Worm (Caenorhabditis elegans) whole organism, L1 larva: ENCODE data around the gene T05B4.12.
A peak's percentile ranks its signal among the peaks of the same experiment; 100 is the strongest.

Experiments
- Y116A8C.19 ChIP-seq: sonication (generic microtip); optimal IDR thresholded peaks from 2 replicates; lab custom pipeline; 2016; ENCODE audit warnings: missing compliant biosample characterization, missing genetic modification characterization, borderline replicate concordance
- alr-1 ChIP-seq: fragments of 200-800 bp; sonication (Bioruptor generic); optimal IDR thresholded peaks from 2 replicates; lab custom pipeline; 2018; ENCODE audit warnings: borderline replicate concordance, mild to moderate bottlenecking, missing genetic modification characterization, missing compliant biosample characterization
- aly-2 ChIP-seq: fragments of 150-350 bp; optimal IDR thresholded peaks from 2 replicates; lab custom pipeline; 2014; ENCODE audit warnings: missing biosample characterization, missing genetic modification characterization
- ama-1 ChIP-seq: fragments of 150-350 bp; optimal IDR thresholded peaks from 2 replicates; lab custom pipeline; 2014
- blmp-1 ChIP-seq: fragments of 150-350 bp; optimal IDR thresholded peaks from 2 replicates; lab custom pipeline; 2014; ENCODE audit warnings: missing biosample characterization, missing genetic modification characterization
- ceh-82 ChIP-seq, 3 experiments: fragments of 150-350 bp in 1 of 3; sonication (generic microtip) in 2 of 3; optimal IDR thresholded peaks; 2 replicates each; lab custom pipeline; 2014 to 2017; ENCODE audit warnings: missing biosample characterization in 3 of 3, missing genetic modification characterization in 3 of 3
- ceh-90 ChIP-seq: sonication (generic microtip); optimal IDR thresholded peaks from 2 replicates; lab custom pipeline; 2016; ENCODE audit warnings: missing genetic modification characterization, missing compliant biosample characterization
- ces-1 ChIP-seq: fragments of 150-350 bp; optimal IDR thresholded peaks from 2 replicates; lab custom pipeline; 2014; ENCODE audit warnings: missing biosample characterization, missing genetic modification reagents, missing genetic modification characterization
- dpl-1 ChIP-seq, 3 experiments: fragments of 150-350 bp in 2 of 3; sonication (generic microtip) in 1 of 3; optimal IDR thresholded peaks; 2 replicates each; lab custom pipeline; 2014 to 2017; ENCODE audit warnings: missing biosample characterization in 3 of 3, missing genetic modification characterization in 3 of 3, missing genetic modification reagents in 3 of 3
- dsc-1 ChIP-seq: sonication (generic microtip); optimal IDR thresholded peaks from 2 replicates; lab custom pipeline; 2016; ENCODE audit warnings: mild to moderate bottlenecking, missing genetic modification characterization, missing compliant biosample characterization
- efl-1 ChIP-seq, 4 experiments: fragments of 150-350 bp; optimal IDR thresholded peaks in 3 of 4; peaks in 1 of 4; 1 replicate in 1 of 4; 2 replicates in 3 of 4; lab custom pipeline; 2014; ENCODE audit warnings: missing biosample characterization in 2 of 4, missing genetic modification characterization in 2 of 4, missing genetic modification reagents in 2 of 4
- egl-27 ChIP-seq, 2 experiments: fragments of 150-350 bp in 1 of 2; sonication (generic microtip); optimal IDR thresholded peaks; 3 replicates each; lab custom pipeline; 2017 to 2018; ENCODE audit warnings: missing biosample characterization in 2 of 2, missing genetic modification characterization in 2 of 2, missing genetic modification reagents in 2 of 2
- elt-2 ChIP-seq: sonication (generic microtip); optimal IDR thresholded peaks from 2 replicates; lab custom pipeline; 2016; ENCODE audit warnings: missing genetic modification characterization, mild to moderate bottlenecking, inconsistent platforms, missing compliant biosample characterization, missing genetic modification reagents
- fkh-10 ChIP-seq: sonication (generic microtip); optimal IDR thresholded peaks from 2 replicates; lab custom pipeline; 2017; ENCODE audit warnings: missing biosample characterization, missing genetic modification reagents, missing genetic modification characterization
- fkh-8 ChIP-seq: sonication (generic microtip); optimal IDR thresholded peaks from 2 replicates; lab custom pipeline; 2016; ENCODE audit warnings: mild to moderate bottlenecking, missing genetic modification characterization, missing compliant biosample characterization
- hlh-4 ChIP-seq: sonication (generic microtip); optimal IDR thresholded peaks from 2 replicates; lab custom pipeline; 2016; ENCODE audit warnings: mild to moderate bottlenecking, missing genetic modification characterization, missing compliant biosample characterization
- irx-1 ChIP-seq: sonication (generic microtip); optimal IDR thresholded peaks from 2 replicates; lab custom pipeline; 2016; ENCODE audit warnings: missing genetic modification characterization, missing compliant biosample characterization
- isw-1 ChIP-seq: fragments of 200-800 bp; sonication (Bioruptor generic); IDR thresholded peaks from 2 replicates; pipeline ENCODE4 v1.3.6; 2022; ENCODE audit warnings: missing genetic modification characterization, missing compliant biosample characterization
- jun-1 ChIP-seq: fragments of 150-350 bp; optimal IDR thresholded peaks from 2 replicates; lab custom pipeline; 2014; ENCODE audit warnings: missing biosample characterization, missing genetic modification reagents, missing genetic modification characterization
- lin-13 ChIP-seq: fragments of 150-350 bp; optimal IDR thresholded peaks from 2 replicates; lab custom pipeline; 2014; ENCODE audit warnings: missing biosample characterization, missing genetic modification reagents, missing genetic modification characterization
- lin-15B ChIP-seq: fragments of 150-350 bp; sonication (generic microtip); optimal IDR thresholded peaks from 3 replicates; lab custom pipeline; 2014; ENCODE audit warnings: missing biosample characterization, missing genetic modification characterization
- lin-35 ChIP-seq, 2 experiments: fragments of 150-350 bp; optimal IDR thresholded peaks; 2 replicates each; lab custom pipeline; 2014; ENCODE audit warnings: missing biosample characterization in 2 of 2, missing genetic modification characterization in 2 of 2, missing genetic modification reagents in 2 of 2
- lin-39 ChIP-seq: fragments of 150-350 bp; optimal IDR thresholded peaks from 2 replicates; lab custom pipeline; 2014; ENCODE audit warnings: missing biosample characterization, missing genetic modification reagents, missing genetic modification characterization
- lir-3 ChIP-seq: sonication (generic microtip); optimal IDR thresholded peaks from 2 replicates; lab custom pipeline; 2016; ENCODE audit warnings: mild to moderate bottlenecking, missing genetic modification characterization, moderate library complexity, missing compliant biosample characterization; ENCODE audit not compliant: poor library complexity
- mab-9 ChIP-seq: fragments of 200-800 bp; sonication (Bioruptor generic); IDR thresholded peaks from 2 replicates; pipeline ENCODE4 v1.3.6; 2022; ENCODE audit warnings: missing genetic modification reagents, missing genetic modification characterization, missing compliant biosample characterization
- mdl-1 ChIP-seq, 2 experiments: fragments of 150-350 bp; optimal IDR thresholded peaks; 2 replicates each; lab custom pipeline; 2014 to 2017; ENCODE audit warnings: missing biosample characterization in 2 of 2, missing genetic modification characterization in 2 of 2, inconsistent platforms in 1 of 2
- mef-2 ChIP-seq: fragments of 150-350 bp; optimal IDR thresholded peaks from 2 replicates; lab custom pipeline; 2014; ENCODE audit warnings: missing biosample characterization, missing genetic modification characterization
- mep-1 ChIP-seq: fragments of 150-350 bp; optimal IDR thresholded peaks from 2 replicates; lab custom pipeline; 2014; ENCODE audit warnings: missing biosample characterization, missing genetic modification characterization
- nhr-11 ChIP-seq: fragments of 150-350 bp; optimal IDR thresholded peaks from 2 replicates; lab custom pipeline; 2014; ENCODE audit warnings: missing biosample characterization, missing genetic modification characterization
- nhr-19 ChIP-seq: fragments of 200-800 bp; sonication (Bioruptor generic); conservative IDR thresholded peaks from 2 replicates; pipeline ENCODE4 v1.3.6; 2022; ENCODE audit warnings: missing genetic modification characterization, missing compliant biosample characterization
- nhr-237 ChIP-seq: fragments of 150-350 bp; optimal IDR thresholded peaks from 2 replicates; lab custom pipeline; 2014; ENCODE audit warnings: missing biosample characterization, missing genetic modification characterization
- nhr-28 ChIP-seq: fragments of 150-350 bp; optimal IDR thresholded peaks from 2 replicates; lab custom pipeline; 2014; ENCODE audit warnings: missing biosample characterization, missing genetic modification characterization
- nhr-85 ChIP-seq: sonication (generic microtip); peaks from one replicate; lab custom pipeline; 2016; ENCODE audit warnings: missing genetic modification characterization, inconsistent platforms, missing compliant biosample characterization
- pag-3 ChIP-seq: sonication (generic microtip); optimal IDR thresholded peaks from 2 replicates; lab custom pipeline; 2017; ENCODE audit warnings: missing genetic modification characterization, mild to moderate bottlenecking, missing compliant biosample characterization, antibody characterized with exemption, borderline replicate concordance; ENCODE audit not compliant: insufficient read depth
- pax-3 ChIP-seq: fragments of 200-800 bp; sonication (Bioruptor generic); optimal IDR thresholded peaks from 2 replicates; lab custom pipeline; 2018; ENCODE audit warnings: mild to moderate bottlenecking, missing genetic modification characterization, moderate library complexity, missing compliant biosample characterization
- rnt-1 ChIP-seq: sonication (generic microtip); optimal IDR thresholded peaks from 2 replicates; lab custom pipeline; 2016; ENCODE audit warnings: mild to moderate bottlenecking, missing genetic modification characterization, moderate library complexity, missing compliant biosample characterization
- snpc-4 ChIP-seq: fragments of 150-350 bp; optimal IDR thresholded peaks from 2 replicates; lab custom pipeline; 2014; ENCODE audit warnings: missing biosample characterization, missing genetic modification characterization
- sox-4 ChIP-seq: sonication (generic microtip); optimal IDR thresholded peaks from 2 replicates; lab custom pipeline; 2016; ENCODE audit warnings: missing genetic modification characterization, missing compliant biosample characterization
- sptf-1 ChIP-seq: fragments of 150-350 bp; optimal IDR thresholded peaks from 2 replicates; lab custom pipeline; 2014; ENCODE audit warnings: missing biosample characterization, missing genetic modification characterization
- swsn-7 ChIP-seq: sonication (generic microtip); optimal IDR thresholded peaks from 2 replicates; lab custom pipeline; 2016; ENCODE audit warnings: missing genetic modification characterization, missing compliant biosample characterization
- tbx-2 ChIP-seq: sonication (generic microtip); optimal IDR thresholded peaks from 2 replicates; lab custom pipeline; 2016; ENCODE audit warnings: missing genetic modification characterization, missing compliant biosample characterization
- unc-130 ChIP-seq: fragments of 150-350 bp; optimal IDR thresholded peaks from 2 replicates; lab custom pipeline; 2017; ENCODE audit warnings: missing biosample characterization, missing genetic modification characterization, inconsistent platforms
- zag-1 ChIP-seq: fragments of 150-350 bp; optimal IDR thresholded peaks from 2 replicates; lab custom pipeline; 2014; ENCODE audit warnings: missing biosample characterization, missing genetic modification characterization
- zip-4 ChIP-seq: fragments of 200-800 bp; sonication (Bioruptor generic); optimal IDR thresholded peaks from 2 replicates; lab custom pipeline; 2018; ENCODE audit warnings: mild to moderate bottlenecking, missing genetic modification characterization, moderate library complexity, missing compliant biosample characterization
- ztf-11 ChIP-seq, 2 experiments: sonication (generic microtip); optimal IDR thresholded peaks; 2 replicates each; lab custom pipeline; 2016 to 2017; ENCODE audit warnings: missing genetic modification characterization in 2 of 2, missing biosample characterization in 1 of 2, missing compliant biosample characterization in 1 of 2
- ztf-4 ChIP-seq: fragments of 150-350 bp; optimal IDR thresholded peaks from 2 replicates; lab custom pipeline; 2014; ENCODE audit warnings: missing biosample characterization, missing genetic modification characterization

T05B4.12 gene

ce11 chrV:4152200-4152599 is 26.4 kb upstream of the T05B4.12 start, which contains the start of gene Y45G5AM.6:
TSS of gene Y45G5AM.6 (minus strand) at chrV:4152300.
- TF ChIP-seq egl-27 (tag; optimal IDR thresholded peaks at IDR 0.05; lab: Kevin White, UChicago) = no peak
- TF ChIP-seq lir-3 = no peak
- TF ChIP-seq ama-1 (lab: Kevin White, UChicago) = no peak
- no peak for TF ChIP-seq lin-15B
- no peak for TF ChIP-seq ztf-4 (tag; lab: Kevin White, UChicago)
- TF ChIP-seq hlh-4 = no peak
- no peak for TF ChIP-seq dpl-1 (GFP tag; optimal IDR thresholded peaks at IDR 0.05; lab: Kevin White, UChicago)
- TF ChIP-seq mdl-1 (tag; optimal IDR thresholded peaks at IDR 0.05; lab: Kevin White, UChicago) = no peak
- TF ChIP-seq nhr-28 (tag; lab: Kevin White, UChicago) = no peak

- TF ChIP-seq ztf-4 (tag; lab: Kevin White, UChicago) (no peak), nhr-19 (no peak), nhr-237 (tag; lab: Kevin White, UChicago) (no peak), sox-4 (tag; lab: Kevin White, UChicago) (no peak), irx-1 (tag; lab: Kevin White, UChicago) (no peak), zag-1 (tag; lab: Kevin White, UChicago) (no peak), mab-9 (no peak), fkh-10 (GFP tag; lab: Kevin White, UChicago) (no peak)
These were observed 25.6 kb upstream of the T05B4.12 start for ce11 chrV:4151400-4151799.

ce11 chrV:4144205-4144604 is 18.4 kb upstream of the T05B4.12 start, which contains the start of gene Y45G5AL.1:
TSS of gene Y45G5AL.1 (plus strand) at chrV:4144505.
- TF ChIP-seq pax-3 (tag; lab: Kevin White, UChicago) (no peak), hlh-4 (no peak), nhr-11 (tag; lab: Kevin White, UChicago) (no peak), sox-4 (tag; lab: Kevin White, UChicago) (no peak), fkh-8 (no peak), dsc-1 (tag; lab: Kevin White, UChicago) (no peak), ztf-4 (tag; lab: Kevin White, UChicago) (no peak)
- TF ChIP-seq, all 84 proteins: peak for 0

- peak; percentile 92 for TF ChIP-seq pag-3 (tag; lab: Kevin White, UChicago)
- TF ChIP-seq fkh-8 = peak; percentile 86
- peak; percentile 84 to 85 for TF ChIP-seq efl-1 (optimal IDR thresholded peaks at IDR 0.05; lab: Kevin White, UChicago)
- TF ChIP-seq efl-1 (GFP tag; optimal IDR thresholded peaks at IDR 0.05 in 1 of 2; lab: Kevin White, UChicago) = peak; percentile 77 to 97
- peak; percentile 72 for TF ChIP-seq lin-39 (tag; lab: Kevin White, UChicago)
- peak; percentile 26 to 86 (median 73) for TF ChIP-seq ceh-82 (tag; optimal IDR thresholded peaks at IDR 0.05; lab: Kevin White, UChicago)
- TF ChIP-seq sptf-1 (tag; lab: Kevin White, UChicago) = no peak
- no peak for TF ChIP-seq Y116A8C.19 (tag; lab: Kevin White, UChicago)
- TF ChIP-seq mef-2 (tag; lab: Kevin White, UChicago) = peak; percentile 61
- TF ChIP-seq pax-3 (tag; lab: Kevin White, UChicago) = peak; percentile 74
- TF ChIP-seq ceh-90 = no peak
- TF ChIP-seq alr-1 (tag; lab: Kevin White, UChicago) = no peak
- peak; percentile 95 for TF ChIP-seq dsc-1 (tag; lab: Kevin White, UChicago)
- peak; percentile 85 for TF ChIP-seq snpc-4 (tag; lab: Kevin White, UChicago)
- TF ChIP-seq jun-1 (tag; lab: Kevin White, UChicago) = peak; percentile 26
- TF ChIP-seq isw-1 (GFP tag; lab: Robert Waterston, UW) = peak; percentile 83
- TF ChIP-seq lin-13 (GFP tag; lab: Kevin White, UChicago) = peak; percentile 80
- peak; percentile 96 for TF ChIP-seq mep-1
- peak; percentile 5 for TF ChIP-seq zip-4 (GFP tag; lab: Kevin White, UChicago)
- TF ChIP-seq blmp-1 = peak; percentile 70
- peak; percentile 92 for TF ChIP-seq swsn-7 (tag; lab: Kevin White, UChicago)
- TF ChIP-seq tbx-2 = peak; percentile 92
- no peak for TF ChIP-seq aly-2 (tag; lab: Kevin White, UChicago)
- TF ChIP-seq nhr-85 (tag; lab: Kevin White, UChicago) = peak; percentile 91
- TF ChIP-seq ces-1 = no peak
- peak; percentile 28 for TF ChIP-seq nhr-237 (tag; lab: Kevin White, UChicago)
- TF ChIP-seq unc-130 (tag; lab: Kevin White, UChicago) = peak; percentile 70
- TF ChIP-seq rnt-1 (tag; lab: Kevin White, UChicago) = peak; percentile 89
- peak in 1 of 2 experiments; percentile 31 for TF ChIP-seq ztf-11 (tag; optimal IDR thresholded peaks at IDR 0.05; lab: Kevin White, UChicago)
- TF ChIP-seq elt-2 (tag; lab: Kevin White, UChicago) = peak; percentile 69
- peak; percentile 14 for TF ChIP-seq sox-4 (tag; lab: Kevin White, UChicago)
- TF ChIP-seq fkh-10 (GFP tag; lab: Kevin White, UChicago) = peak; percentile 22
- TF ChIP-seq lin-35 (GFP tag; optimal IDR thresholded peaks at IDR 0.05; lab: Kevin White, UChicago) = peak; percentile 81 to 86
These were observed 17.2 kb upstream of the T05B4.12 start for ce11 chrV:4143034-4143433.
